Worm (Caenorhabditis elegans) whole organism, L4 larva: Measurements from ENCODE around the gene F34D6.1.

ENCODE experiments used
- pqm-1 ChIP-seq: sonication (generic microtip); optimal IDR thresholded peaks from 2 replicates; lab custom pipeline; 2017; ENCODE audit warnings: missing biosample characterization, missing genetic modification characterization
- zip-11 ChIP-seq: fragments of 200-800 bp; sonication (Bioruptor generic); IDR thresholded peaks from 2 replicates; pipeline ENCODE4 v1.3.6; 2022; ENCODE audit warnings: missing genetic modification characterization, missing compliant biosample characterization

ce11 chrII:2725561-2725960, 44.5 kb upstream of the F34D6.1 start, which contains the start of the genes T05A8.11 and nep-2:
- TF ChIP-seq pqm-1 (tag; lab: Kevin White, UChicago) (no peak), zip-11 (no peak)
